Worm (Caenorhabditis elegans) whole organism, L1 larva: ENCODE measurements around the gene dsc-4.
A peak's percentile ranks its signal among the peaks of the same experiment; 100 is the strongest.

Experiments
- C16A3.4 ChIP-seq: fragments of 150-350 bp; optimal IDR thresholded peaks from 2 replicates; lab custom pipeline; 2014; ENCODE audit warnings: missing biosample characterization, missing genetic modification characterization
- C34B4.2 ChIP-seq: sonication (generic microtip); optimal IDR thresholded peaks from 2 replicates; lab custom pipeline; 2017; ENCODE audit warnings: mild to moderate bottlenecking, missing genetic modification characterization, missing compliant biosample characterization
- F16B12.6 ChIP-seq: fragments of 150-350 bp; optimal IDR thresholded peaks from 2 replicates; lab custom pipeline; 2014; ENCODE audit warnings: missing biosample characterization, missing genetic modification characterization
- Y116A8C.19 ChIP-seq: sonication (generic microtip); optimal IDR thresholded peaks from 2 replicates; lab custom pipeline; 2016; ENCODE audit warnings: missing compliant biosample characterization, missing genetic modification characterization, borderline replicate concordance
- alr-1 ChIP-seq: fragments of 200-800 bp; sonication (Bioruptor generic); optimal IDR thresholded peaks from 2 replicates; lab custom pipeline; 2018; ENCODE audit warnings: borderline replicate concordance, mild to moderate bottlenecking, missing genetic modification characterization, missing compliant biosample characterization
- aly-2 ChIP-seq: fragments of 150-350 bp; optimal IDR thresholded peaks from 2 replicates; lab custom pipeline; 2014; ENCODE audit warnings: missing biosample characterization, missing genetic modification characterization
- blmp-1 ChIP-seq: fragments of 150-350 bp; optimal IDR thresholded peaks from 2 replicates; lab custom pipeline; 2014; ENCODE audit warnings: missing biosample characterization, missing genetic modification characterization
- ceh-8 ChIP-seq: fragments of 200-800 bp; sonication (Bioruptor generic); optimal IDR thresholded peaks from 2 replicates; lab custom pipeline; 2018; ENCODE audit warnings: mild to moderate bottlenecking, missing genetic modification characterization, moderate library complexity, missing compliant biosample characterization
- ceh-82 ChIP-seq, 3 experiments: fragments of 150-350 bp in 1 of 3; sonication (generic microtip) in 2 of 3; optimal IDR thresholded peaks; 2 replicates each; lab custom pipeline; 2014 to 2017; ENCODE audit warnings: missing biosample characterization in 3 of 3, missing genetic modification characterization in 3 of 3
- ceh-88 ChIP-seq: fragments of 200-800 bp; sonication (Bioruptor generic); IDR thresholded peaks from 2 replicates; pipeline ENCODE4 v1.3.6; 2022; ENCODE audit warnings: missing genetic modification characterization, missing compliant biosample characterization
- ceh-90 ChIP-seq: sonication (generic microtip); optimal IDR thresholded peaks from 2 replicates; lab custom pipeline; 2016; ENCODE audit warnings: missing genetic modification characterization, missing compliant biosample characterization
- ces-1 ChIP-seq: fragments of 150-350 bp; optimal IDR thresholded peaks from 2 replicates; lab custom pipeline; 2014; ENCODE audit warnings: missing biosample characterization, missing genetic modification reagents, missing genetic modification characterization
- dpl-1 ChIP-seq, 3 experiments: fragments of 150-350 bp in 2 of 3; sonication (generic microtip) in 1 of 3; optimal IDR thresholded peaks; 2 replicates each; lab custom pipeline; 2014 to 2017; ENCODE audit warnings: missing biosample characterization in 3 of 3, missing genetic modification characterization in 3 of 3, missing genetic modification reagents in 3 of 3
- dsc-1 ChIP-seq: sonication (generic microtip); optimal IDR thresholded peaks from 2 replicates; lab custom pipeline; 2016; ENCODE audit warnings: mild to moderate bottlenecking, missing genetic modification characterization, missing compliant biosample characterization
- efl-1 ChIP-seq, 4 experiments: fragments of 150-350 bp; optimal IDR thresholded peaks in 3 of 4; peaks in 1 of 4; 1 replicate in 1 of 4; 2 replicates in 3 of 4; lab custom pipeline; 2014; ENCODE audit warnings: missing biosample characterization in 2 of 4, missing genetic modification characterization in 2 of 4, missing genetic modification reagents in 2 of 4
- efl-3 ChIP-seq: fragments of 200-800 bp; sonication (Bioruptor generic); optimal IDR thresholded peaks from 2 replicates; lab custom pipeline; 2018; ENCODE audit warnings: mild to moderate bottlenecking, missing genetic modification characterization, missing compliant biosample characterization
- egl-13 ChIP-seq: sonication (generic microtip); optimal IDR thresholded peaks from 2 replicates; lab custom pipeline; 2016; ENCODE audit warnings: missing genotype, missing genetic modification reagents, missing genetic modification characterization, missing compliant biosample characterization
- egl-27 ChIP-seq, 2 experiments: fragments of 150-350 bp in 1 of 2; sonication (generic microtip); optimal IDR thresholded peaks; 3 replicates each; lab custom pipeline; 2017 to 2018; ENCODE audit warnings: missing biosample characterization in 2 of 2, missing genetic modification characterization in 2 of 2, missing genetic modification reagents in 2 of 2
- fkh-10 ChIP-seq: sonication (generic microtip); optimal IDR thresholded peaks from 2 replicates; lab custom pipeline; 2017; ENCODE audit warnings: missing biosample characterization, missing genetic modification reagents, missing genetic modification characterization
- fkh-8 ChIP-seq: sonication (generic microtip); optimal IDR thresholded peaks from 2 replicates; lab custom pipeline; 2016; ENCODE audit warnings: mild to moderate bottlenecking, missing genetic modification characterization, missing compliant biosample characterization
- fos-1 ChIP-seq: fragments of 150-350 bp; optimal IDR thresholded peaks from 2 replicates; lab custom pipeline; 2014; ENCODE audit warnings: missing biosample characterization, missing genetic modification characterization
- hlh-17 ChIP-seq: fragments of 200-800 bp; sonication (Bioruptor generic); optimal IDR thresholded peaks from 2 replicates; lab custom pipeline; 2018; ENCODE audit warnings: missing genetic modification characterization, mild to moderate bottlenecking, missing compliant biosample characterization, moderate library complexity, borderline replicate concordance
- irx-1 ChIP-seq: sonication (generic microtip); optimal IDR thresholded peaks from 2 replicates; lab custom pipeline; 2016; ENCODE audit warnings: missing genetic modification characterization, missing compliant biosample characterization
- isw-1 ChIP-seq: fragments of 200-800 bp; sonication (Bioruptor generic); IDR thresholded peaks from 2 replicates; pipeline ENCODE4 v1.3.6; 2022; ENCODE audit warnings: missing genetic modification characterization, missing compliant biosample characterization
- lin-13 ChIP-seq: fragments of 150-350 bp; optimal IDR thresholded peaks from 2 replicates; lab custom pipeline; 2014; ENCODE audit warnings: missing biosample characterization, missing genetic modification reagents, missing genetic modification characterization
- lin-14 ChIP-seq: fragments of 200-800 bp; sonication (Bioruptor generic); optimal IDR thresholded peaks from 2 replicates; lab custom pipeline; 2018; ENCODE audit warnings: mild to moderate bottlenecking, missing genetic modification characterization, moderate library complexity, missing compliant biosample characterization
- lin-39 ChIP-seq: fragments of 150-350 bp; optimal IDR thresholded peaks from 2 replicates; lab custom pipeline; 2014; ENCODE audit warnings: missing biosample characterization, missing genetic modification reagents, missing genetic modification characterization
- lir-3 ChIP-seq: sonication (generic microtip); optimal IDR thresholded peaks from 2 replicates; lab custom pipeline; 2016; ENCODE audit warnings: mild to moderate bottlenecking, missing genetic modification characterization, moderate library complexity, missing compliant biosample characterization; ENCODE audit not compliant: poor library complexity
- nhr-11 ChIP-seq: fragments of 150-350 bp; optimal IDR thresholded peaks from 2 replicates; lab custom pipeline; 2014; ENCODE audit warnings: missing biosample characterization, missing genetic modification characterization
- nhr-12 ChIP-seq: sonication (generic microtip); optimal IDR thresholded peaks from 2 replicates; lab custom pipeline; 2017; ENCODE audit warnings: missing biosample characterization, missing genetic modification characterization
- nhr-19 ChIP-seq: fragments of 200-800 bp; sonication (Bioruptor generic); conservative IDR thresholded peaks from 2 replicates; pipeline ENCODE4 v1.3.6; 2022; ENCODE audit warnings: missing genetic modification characterization, missing compliant biosample characterization
- nhr-47 ChIP-seq: sonication (generic microtip); optimal IDR thresholded peaks from 2 replicates; lab custom pipeline; 2016; ENCODE audit warnings: mild to moderate bottlenecking, missing genetic modification characterization, moderate library complexity, missing compliant biosample characterization
- nhr-76 ChIP-seq: sonication (generic microtip); optimal IDR thresholded peaks from 2 replicates; lab custom pipeline; 2017; ENCODE audit warnings: missing biosample characterization, missing genetic modification characterization
- nhr-77 ChIP-seq: fragments of 150-350 bp; optimal IDR thresholded peaks from 2 replicates; lab custom pipeline; 2014; ENCODE audit warnings: missing biosample characterization, missing genetic modification characterization
- nhr-84 ChIP-seq: sonication (generic microtip); optimal IDR thresholded peaks from 2 replicates; lab custom pipeline; 2017; ENCODE audit warnings: missing biosample characterization, missing genetic modification characterization
- nhr-85 ChIP-seq: sonication (generic microtip); peaks from one replicate; lab custom pipeline; 2016; ENCODE audit warnings: missing genetic modification characterization, inconsistent platforms, missing compliant biosample characterization
- nhr-90 ChIP-seq: sonication (generic microtip); optimal IDR thresholded peaks from 2 replicates; lab custom pipeline; 2016; ENCODE audit warnings: mild to moderate bottlenecking, missing genetic modification characterization, missing compliant biosample characterization; ENCODE audit not compliant: poor library complexity
- pqm-1 ChIP-seq: sonication (generic microtip); optimal IDR thresholded peaks from 3 replicates; lab custom pipeline; 2017; ENCODE audit warnings: missing biosample characterization, missing genetic modification characterization
- skn-1 ChIP-seq: fragments of 150-350 bp; optimal IDR thresholded peaks from 2 replicates; lab custom pipeline; 2014; ENCODE audit warnings: missing biosample characterization, missing genetic modification characterization
- snpc-4 ChIP-seq: fragments of 150-350 bp; optimal IDR thresholded peaks from 2 replicates; lab custom pipeline; 2014; ENCODE audit warnings: missing biosample characterization, missing genetic modification characterization
- sox-4 ChIP-seq: sonication (generic microtip); optimal IDR thresholded peaks from 2 replicates; lab custom pipeline; 2016; ENCODE audit warnings: missing genetic modification characterization, missing compliant biosample characterization
- sup-37 ChIP-seq: fragments of 200-800 bp; sonication (Bioruptor generic); optimal IDR thresholded peaks from 2 replicates; lab custom pipeline; 2018; ENCODE audit warnings: mild to moderate bottlenecking, missing genetic modification characterization, missing compliant biosample characterization
- swsn-7 ChIP-seq: sonication (generic microtip); optimal IDR thresholded peaks from 2 replicates; lab custom pipeline; 2016; ENCODE audit warnings: missing genetic modification characterization, missing compliant biosample characterization
- tbx-2 ChIP-seq: sonication (generic microtip); optimal IDR thresholded peaks from 2 replicates; lab custom pipeline; 2016; ENCODE audit warnings: missing genetic modification characterization, missing compliant biosample characterization
- tlp-1 ChIP-seq: fragments of 150-350 bp; optimal IDR thresholded peaks from 2 replicates; lab custom pipeline; 2014; ENCODE audit warnings: missing biosample characterization, missing genetic modification characterization
- unc-86 ChIP-seq: sonication (generic microtip); optimal IDR thresholded peaks from 2 replicates; lab custom pipeline; 2016; ENCODE audit warnings: missing genetic modification characterization, missing compliant biosample characterization
- vab-15 ChIP-seq: sonication (generic microtip); optimal IDR thresholded peaks from 2 replicates; lab custom pipeline; 2017; ENCODE audit warnings: missing genotype, mild to moderate bottlenecking, missing genetic modification characterization, missing compliant biosample characterization
- zag-1 ChIP-seq: fragments of 150-350 bp; optimal IDR thresholded peaks from 2 replicates; lab custom pipeline; 2014; ENCODE audit warnings: missing biosample characterization, missing genetic modification characterization
- ztf-4 ChIP-seq: fragments of 150-350 bp; optimal IDR thresholded peaks from 2 replicates; lab custom pipeline; 2014; ENCODE audit warnings: missing biosample characterization, missing genetic modification characterization

dsc-4 gene

DNA sequence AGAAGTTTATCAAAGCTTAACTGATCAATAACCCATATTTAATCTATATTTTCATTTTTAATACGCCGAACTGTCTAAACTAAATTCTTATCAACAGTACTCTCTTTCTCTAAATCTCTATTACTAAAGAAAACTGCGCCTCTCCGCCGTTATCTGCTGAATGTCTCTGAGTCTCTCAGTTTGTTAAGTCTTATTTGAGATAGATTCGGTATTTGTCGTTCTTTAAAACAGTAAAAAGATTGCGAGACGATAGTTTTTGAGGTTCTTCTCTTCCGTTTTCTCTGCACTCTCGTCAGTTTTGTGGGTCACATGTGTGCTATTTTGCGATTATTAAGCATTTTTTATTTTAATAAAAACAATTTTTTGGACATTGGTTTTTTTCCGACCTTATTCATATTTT lies 46.2 kb downstream of the dsc-4 start, which contains the start of gene sma-10 (continued):
- TF ChIP-seq ztf-4 (tag; lab: Kevin White, UChicago) (no peak), tlp-1 (no peak), ceh-90 (tag; lab: Kevin White, UChicago) (no peak), nhr-85 (peak; percentile 9), lin-14 (GFP tag; lab: Kevin White, UChicago) (peak; percentile 68), C16A3.4 (tag; lab: Kevin White, UChicago) (no peak), nhr-47 (tag; lab: Kevin White, UChicago) (no peak), ceh-8 (GFP tag; lab: Kevin White, UChicago) (no peak), ceh-82 (tag; optimal IDR thresholded peaks at IDR 0.05; lab: Kevin White, UChicago) (no peak), pqm-1 (peak; percentile 71), isw-1 (GFP tag; lab: Robert Waterston, UW) (no peak), efl-1 (optimal IDR thresholded peaks at IDR 0.05; lab: Kevin White, UChicago) (peak in 1 of 2 experiments; percentile 22), efl-1 (GFP tag; optimal IDR thresholded peaks at IDR 0.05 in 1 of 2; lab: Kevin White, UChicago) (peak in 1 of 2 experiments; percentile 32), lin-13 (GFP tag; lab: Kevin White, UChicago) (no peak), ces-1 (GFP tag; lab: Kevin White, UChicago) (no peak), unc-86 (tag; lab: Kevin White, UChicago) (no peak), sup-37 (GFP tag; lab: Kevin White, UChicago) (no peak), skn-1 (tag; lab: Kevin White, UChicago) (no peak), fos-1 (tag; lab: Kevin White, UChicago) (no peak), nhr-76 (tag; lab: Kevin White, UChicago) (no peak), egl-27 (tag; optimal IDR thresholded peaks at IDR 0.05; lab: Kevin White, UChicago) (no peak), fkh-10 (GFP tag; lab: Kevin White, UChicago) (no peak), hlh-17 (GFP tag; lab: Kevin White, UChicago) (no peak), nhr-19 (GFP tag; lab: Robert Waterston, UW) (peak; percentile 24; the same call in 1 of the 2 replicates), nhr-90 (tag; lab: Kevin White, UChicago) (peak; percentile 67), lin-39 (tag; lab: Kevin White, UChicago) (no peak), nhr-84 (tag; lab: Kevin White, UChicago) (no peak), sox-4 (no peak), swsn-7 (tag; lab: Kevin White, UChicago) (no peak), nhr-77 (tag; lab: Kevin White, UChicago) (peak; percentile 31), vab-15 (tag; lab: Kevin White, UChicago) (no peak), zag-1 (no peak), nhr-12 (no peak), aly-2 (tag; lab: Kevin White, UChicago) (no peak), blmp-1 (peak; percentile 63), fkh-8 (tag; lab: Kevin White, UChicago) (no peak), tbx-2 (tag; lab: Kevin White, UChicago) (peak; percentile 1), dpl-1 (GFP tag; optimal IDR thresholded peaks at IDR 0.05; lab: Kevin White, UChicago) (peak in 2 of 3 experiments; percentile 7 to 21), irx-1 (tag; lab: Kevin White, UChicago) (no peak), nhr-11 (no peak)

DNA sequence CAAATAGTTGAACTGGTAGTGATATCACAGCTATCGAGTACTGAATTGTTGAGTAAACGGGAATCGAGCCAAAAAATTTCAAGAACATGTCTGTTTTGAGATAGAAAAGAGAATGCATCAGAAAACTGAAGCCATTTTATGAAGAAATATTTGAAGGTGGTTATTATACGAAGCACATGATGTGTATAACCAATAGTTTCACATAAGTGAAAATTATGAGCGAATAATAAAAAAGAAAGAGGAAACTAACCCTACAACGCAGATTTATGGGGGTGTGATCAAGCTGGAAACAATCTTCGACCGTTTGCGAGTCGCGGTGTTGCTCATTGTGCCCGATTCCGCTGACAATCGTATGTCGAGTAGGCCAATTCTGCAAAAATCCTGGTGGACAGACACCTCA lies 47.0 kb downstream of the dsc-4 start, which contains the start of gene srh-282:
TSS of gene srh-282 (minus strand) at position 101 of the 400 bp plus-strand sequence.
- no peak for TF ChIP-seq pqm-1

DNA sequence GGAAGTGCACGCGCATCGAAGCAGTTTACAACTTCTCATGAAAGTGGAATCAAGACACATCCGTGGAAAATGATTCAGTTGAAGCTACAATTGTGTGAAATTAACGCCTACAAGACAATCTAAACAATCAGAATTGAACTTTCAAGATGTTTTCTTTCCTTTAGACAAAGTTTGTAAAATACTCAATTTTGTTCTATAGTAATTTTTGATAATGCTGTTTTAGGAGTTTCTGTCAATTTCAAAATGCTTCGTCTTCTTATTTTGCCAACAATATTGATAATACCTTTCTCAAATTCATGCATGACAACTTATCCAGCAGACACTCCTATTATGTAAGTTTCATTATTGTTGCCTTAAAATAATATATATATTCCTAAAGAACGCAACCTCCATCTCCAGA lies 51.2 kb downstream of the dsc-4 start, which contains the start of gene T21D12.11:
TSS of gene T21D12.11 (plus strand) at position 301 of the 400 bp plus-strand sequence.
- no peak for TF ChIP-seq ceh-88
- TF ChIP-seq efl-1 (optimal IDR thresholded peaks at IDR 0.05; lab: Kevin White, UChicago): no peak
- no peak for TF ChIP-seq efl-1 (GFP tag; optimal IDR thresholded peaks at IDR 0.05 in 1 of 2; lab: Kevin White, UChicago)
- no peak for TF ChIP-seq egl-13
- TF ChIP-seq C34B4.2 (tag; lab: Kevin White, UChicago): no peak
- no peak for TF ChIP-seq lir-3 (tag; lab: Kevin White, UChicago)
- no peak for TF ChIP-seq efl-3 (GFP tag; lab: Kevin White, UChicago)
- no peak for TF ChIP-seq swsn-7 (tag; lab: Kevin White, UChicago)
- TF ChIP-seq zag-1: no peak
- no peak for TF ChIP-seq alr-1 (tag; lab: Kevin White, UChicago)
- no peak for TF ChIP-seq snpc-4 (tag; lab: Kevin White, UChicago)
- no peak for TF ChIP-seq ceh-8 (GFP tag; lab: Kevin White, UChicago)
- no peak for TF ChIP-seq aly-2 (tag; lab: Kevin White, UChicago)
- no peak for TF ChIP-seq dsc-1 (tag; lab: Kevin White, UChicago)
- no peak for TF ChIP-seq skn-1 (tag; lab: Kevin White, UChicago)
- TF ChIP-seq C16A3.4 (tag; lab: Kevin White, UChicago): no peak
- no peak for TF ChIP-seq nhr-77 (tag; lab: Kevin White, UChicago)
- no peak for TF ChIP-seq Y116A8C.19
- TF ChIP-seq pqm-1: no peak
- no peak for TF ChIP-seq F16B12.6 (tag; lab: Kevin White, UChicago)
